Fruit fly (Drosophila melanogaster) whole organism, wandering third instar larva: Measurements from ENCODE around the gene GstO2.

Experiments used
- Abd-B ChIP-seq: fragments of >200 bp; optimal IDR thresholded peaks from 2 replicates; lab custom pipeline; 2017; ENCODE audit warnings: missing biosample characterization, missing genetic modification characterization
- CG32264 ChIP-seq: fragments of 200-800 bp; sonication (Bioruptor generic); optimal IDR thresholded peaks from 2 replicates; lab custom pipeline; 2016; ENCODE audit warnings: missing biosample characterization, missing genetic modification characterization
- CG9705 ChIP-seq: fragments of 200-800 bp; sonication (Bioruptor generic); optimal IDR thresholded peaks from 2 replicates; lab custom pipeline; 2018; ENCODE audit warnings: missing biosample characterization, mild to moderate bottlenecking, missing genetic modification characterization
- CrebA ChIP-seq: fragments of 200-800 bp; sonication (Bioruptor generic); optimal IDR thresholded peaks from 2 replicates; lab custom pipeline; 2016; ENCODE audit warnings: missing biosample characterization, mild to moderate bottlenecking, missing genetic modification characterization, borderline replicate concordance
- Dfd ChIP-seq: fragments of >200 bp; optimal IDR thresholded peaks from 2 replicates; lab custom pipeline; 2017; ENCODE audit warnings: missing biosample characterization, missing genetic modification characterization
- Dif ChIP-seq: fragments of 200-275, 200-300 bp; sonication (Bioruptor generic); optimal IDR thresholded peaks from 2 replicates; lab custom pipeline; 2018; ENCODE audit warnings: missing biosample characterization, missing genetic modification characterization; ENCODE audit not compliant: partially characterized antibody
- GATAd ChIP-seq: sonication (Bioruptor generic); optimal IDR thresholded peaks from 2 replicates; lab custom pipeline; 2016; ENCODE audit warnings: missing biosample characterization, missing genetic modification characterization
- HLH106 ChIP-seq: fragments of 200-800 bp; optimal IDR thresholded peaks from 3 replicates; lab custom pipeline; 2019; ENCODE audit warnings: missing biosample characterization, mild to moderate bottlenecking, missing genetic modification characterization, moderate library complexity
- Hnf4 ChIP-seq: fragments of 200-800 bp; sonication (Bioruptor generic); optimal IDR thresholded peaks from 2 replicates; lab custom pipeline; 2016; ENCODE audit warnings: missing biosample characterization, mild to moderate bottlenecking, missing genetic modification characterization
- Hr78 ChIP-seq: fragments of >200 bp; optimal IDR thresholded peaks from 2 replicates; lab custom pipeline; 2017; ENCODE audit warnings: missing biosample characterization, missing genetic modification characterization
- Hr83 ChIP-seq: fragments of 200-300 bp; sonication (Bioruptor generic); optimal IDR thresholded peaks from 2 replicates; lab custom pipeline; 2016; ENCODE audit warnings: missing biosample characterization, mild to moderate bottlenecking, missing genetic modification characterization, moderate library complexity; ENCODE audit not compliant: poor library complexity, severe bottlenecking
- Jra ChIP-seq: sonication (Bioruptor generic); optimal IDR thresholded peaks from 2 replicates; lab custom pipeline; 2016; ENCODE audit warnings: missing biosample characterization, missing genetic modification characterization
- Mio ChIP-seq: sonication (Bioruptor generic); optimal IDR thresholded peaks from 2 replicates; lab custom pipeline; 2016; ENCODE audit warnings: missing biosample characterization, missing genetic modification characterization
- Myc ChIP-seq: fragments of >200 bp; optimal IDR thresholded peaks from 2 replicates; lab custom pipeline; 2017
- N ChIP-seq: fragments of >200 bp; optimal IDR thresholded peaks from 2 replicates; lab custom pipeline; 2018; ENCODE audit warnings: missing biosample characterization, missing external identifiers, missing genetic modification characterization
- OdsH ChIP-seq: fragments of 200-800 bp; sonication (Bioruptor generic); optimal IDR thresholded peaks from 2 replicates; lab custom pipeline; 2016; ENCODE audit warnings: missing biosample characterization, mild to moderate bottlenecking, missing genetic modification characterization
- Rel ChIP-seq, 2 experiments: fragments of 200-800 bp; sonication (Bioruptor generic) in 1 of 2; optimal IDR thresholded peaks; 2 replicates in 1 of 2; 3 replicates in 1 of 2; lab custom pipeline; 2016 to 2019; ENCODE audit warnings: mild to moderate bottlenecking in 2 of 2, missing biosample characterization in 2 of 2, missing genetic modification characterization in 2 of 2, moderate library complexity in 1 of 2
- Sp1 ChIP-seq: fragments of 200-800 bp; sonication (Bioruptor generic); optimal IDR thresholded peaks from 3 replicates; lab custom pipeline; 2019; ENCODE audit warnings: missing biosample characterization, mild to moderate bottlenecking, missing genetic modification characterization, moderate library complexity
- Vsx2 ChIP-seq: fragments of 200-300, 225-300 bp; sonication (Bioruptor generic); optimal IDR thresholded peaks from 2 replicates; lab custom pipeline; 2018; ENCODE audit warnings: missing biosample characterization, missing genetic modification characterization; ENCODE audit not compliant: partially characterized antibody
- br ChIP-seq: fragments of 200-800 bp; sonication (Bioruptor generic); optimal IDR thresholded peaks from 2 replicates; lab custom pipeline; 2016; ENCODE audit warnings: missing biosample characterization, missing genetic modification characterization
- brk ChIP-seq: fragments of 200-800 bp; sonication (Bioruptor generic); optimal IDR thresholded peaks from 2 replicates; lab custom pipeline; 2016; ENCODE audit warnings: missing biosample characterization, mild to moderate bottlenecking, missing genetic modification characterization
- dl ChIP-seq, 2 experiments: fragments of 175-275, 200-275 bp in 1 of 2; fragments of 200-275 bp in 1 of 2; sonication (Bioruptor generic); optimal IDR thresholded peaks; lab custom pipeline; 2018; ENCODE audit warnings: mild to moderate bottlenecking in 2 of 2, missing biosample characterization in 2 of 2, missing genetic modification characterization in 2 of 2, moderate library complexity in 2 of 2; ENCODE audit not compliant: partially characterized antibody in 2 of 2, insufficient read depth in 1 of 2
- dmrt93B ChIP-seq: fragments of 200-800 bp; sonication (Bioruptor generic); optimal IDR thresholded peaks from 2 replicates; lab custom pipeline; 2018; ENCODE audit warnings: missing biosample characterization, mild to moderate bottlenecking, missing genetic modification characterization
- dsf ChIP-seq: sonication (Bioruptor generic); optimal IDR thresholded peaks from 2 replicates; lab custom pipeline; 2016; ENCODE audit warnings: missing biosample characterization, missing genetic modification characterization, borderline replicate concordance
- ey ChIP-seq: fragments of 200-800 bp; sonication (Bioruptor generic); optimal IDR thresholded peaks from 2 replicates; lab custom pipeline; 2016; ENCODE audit warnings: missing biosample characterization, missing genetic modification characterization
- foxo ChIP-seq, 2 experiments: fragments of 200-800 bp; sonication (Bioruptor generic); optimal IDR thresholded peaks; 2 replicates in 1 of 2; 3 replicates in 1 of 2; lab custom pipeline; 2016 to 2017; ENCODE audit warnings: missing biosample characterization in 2 of 2, missing genetic modification characterization in 2 of 2
- fru ChIP-seq: fragments of 200-800 bp; sonication (Bioruptor generic); optimal IDR thresholded peaks from 3 replicates; lab custom pipeline; 2016; ENCODE audit warnings: missing biosample characterization, mild to moderate bottlenecking, missing genetic modification characterization
- h ChIP-seq: fragments of 200-800 bp; sonication (Bioruptor generic); optimal IDR thresholded peaks from 3 replicates; lab custom pipeline; 2016; ENCODE audit warnings: missing biosample characterization, mild to moderate bottlenecking, missing genetic modification characterization
- jim ChIP-seq: fragments of 175-275, 200-325 bp; sonication (Bioruptor generic); optimal IDR thresholded peaks from 2 replicates; lab custom pipeline; 2016; ENCODE audit warnings: missing biosample characterization, mild to moderate bottlenecking, missing genetic modification characterization
- lola ChIP-seq: fragments of >200 bp; optimal IDR thresholded peaks from 2 replicates; lab custom pipeline; 2017; ENCODE audit warnings: missing biosample characterization, missing genetic modification characterization
- pan ChIP-seq: fragments of >200 bp; optimal IDR thresholded peaks from 2 replicates; lab custom pipeline; 2017
- psq ChIP-seq: fragments of 200-800 bp; sonication (Bioruptor generic); optimal IDR thresholded peaks from 3 replicates; lab custom pipeline; 2017; ENCODE audit warnings: missing biosample characterization, mild to moderate bottlenecking, missing genetic modification characterization, moderate library complexity
- rgr ChIP-seq: fragments of 200-800 bp; sonication (Bioruptor generic); optimal IDR thresholded peaks from 3 replicates; lab custom pipeline; 2016; ENCODE audit warnings: missing biosample characterization, mild to moderate bottlenecking, missing genetic modification characterization
- sage ChIP-seq: fragments of 200-800 bp; sonication (Bioruptor generic); optimal IDR thresholded peaks from 2 replicates; lab custom pipeline; 2016; ENCODE audit warnings: missing biosample characterization, mild to moderate bottlenecking, missing genetic modification characterization
- sv ChIP-seq: fragments of 200-800 bp; sonication (Bioruptor generic); optimal IDR thresholded peaks from 3 replicates; lab custom pipeline; 2016; ENCODE audit warnings: missing biosample characterization, missing genetic modification characterization
- tai ChIP-seq: sonication (Bioruptor generic); optimal IDR thresholded peaks from 2 replicates; lab custom pipeline; 2016; ENCODE audit warnings: missing biosample characterization, missing genetic modification characterization
- usp ChIP-seq: fragments of >200 bp; optimal IDR thresholded peaks from 2 replicates; lab custom pipeline; 2017; ENCODE audit warnings: missing biosample characterization, missing genetic modification characterization
- woc ChIP-seq: sonication (Bioruptor generic); optimal IDR thresholded peaks from 2 replicates; lab custom pipeline; 2016; ENCODE audit warnings: missing biosample characterization, mild to moderate bottlenecking, missing genetic modification characterization

Gene GstO2

dm6 chr3L:8553125-8553524 lies 29.8 kb upstream of the GstO2 start:
- TF ChIP-seq fru (GFP tag; lab: Kevin White, UChicago) (no peak), Mio (GFP tag; lab: Kevin White, UChicago) (no peak), Abd-B (GFP tag; lab: Kevin White, UChicago) (no peak), lola (GFP tag; lab: Kevin White, UChicago) (no peak), Hnf4 (no peak), brk (GFP tag; lab: Kevin White, UChicago) (no peak), Vsx2 (GFP tag; lab: Kevin White, UChicago) (no peak), Hr83 (GFP tag; lab: Kevin White, UChicago) (no peak), dl (GFP tag; optimal IDR thresholded peaks at IDR 0.05; lab: Kevin White, UChicago; ENCODE audit: insufficient read depth in 1 of 2, partially characterized antibody in 2 of 2) (no peak), usp (no peak), HLH106 (tag; lab: Kevin White, UChicago) (no peak)

- no peak for TF ChIP-seq fru (GFP tag; lab: Kevin White, UChicago)
- TF ChIP-seq Rel (GFP tag; optimal IDR thresholded peaks at IDR 0.05; lab: Kevin White, UChicago) = no peak
- TF ChIP-seq Rel (tag; optimal IDR thresholded peaks at IDR 0.05; lab: Kevin White, UChicago) = peak; percentile 32
- TF ChIP-seq CG9705 (GFP tag; lab: Kevin White, UChicago) = no peak
- no peak for TF ChIP-seq Hr83 (GFP tag; lab: Kevin White, UChicago)
- no peak for TF ChIP-seq br (GFP tag; lab: Kevin White, UChicago)
- no peak for TF ChIP-seq sv (GFP tag; lab: Kevin White, UChicago)
Measured at dm6 chr3L:8550836-8551235, 27.5 kb upstream of the GstO2 start.

dm6 chr3L:8549183-8549890 lies 26.0 kb upstream of the GstO2 start:
- TF ChIP-seq Dfd (no peak), Myc (lab: Kevin White, UChicago) (no peak), HLH106 (tag; lab: Kevin White, UChicago) (no peak), rgr (GFP tag; lab: Kevin White, UChicago) (no peak), GATAd (GFP tag; lab: Kevin White, UChicago) (no peak), Jra (GFP tag; lab: Kevin White, UChicago) (no peak), fru (GFP tag; lab: Kevin White, UChicago) (no peak), Hnf4 (no peak), sv (GFP tag; lab: Kevin White, UChicago) (no peak)

dm6 chr3L:8547104-8547523 lies 23.8 kb upstream of the GstO2 start:
- no peak for TF ChIP-seq N (GFP tag; lab: Kevin White, UChicago)
- no peak for TF ChIP-seq br (GFP tag; lab: Kevin White, UChicago)
- TF ChIP-seq GATAd (GFP tag; lab: Kevin White, UChicago) = no peak
- TF ChIP-seq dmrt93B (GFP tag; lab: Kevin White, UChicago) = peak; percentile 12
- TF ChIP-seq pan = no peak
- no peak for TF ChIP-seq dsf
- TF ChIP-seq sage = no peak
- no peak for TF ChIP-seq Jra (GFP tag; lab: Kevin White, UChicago)
- peak; percentile 5 for TF ChIP-seq fru (GFP tag; lab: Kevin White, UChicago)
- no peak for TF ChIP-seq dl (GFP tag; optimal IDR thresholded peaks at IDR 0.05; lab: Kevin White, UChicago; ENCODE audit: insufficient read depth in 1 of 2, partially characterized antibody in 2 of 2)
- no peak for TF ChIP-seq usp
- no peak for TF ChIP-seq Myc (lab: Kevin White, UChicago)
- TF ChIP-seq sv (GFP tag; lab: Kevin White, UChicago) = peak; percentile 83
- no peak for TF ChIP-seq Dfd
- TF ChIP-seq psq (GFP tag; lab: Kevin White, UChicago) = peak; percentile 2
- no peak for TF ChIP-seq jim (GFP tag; lab: Kevin White, UChicago)
- TF ChIP-seq Rel (GFP tag; optimal IDR thresholded peaks at IDR 0.05; lab: Kevin White, UChicago) = no peak
- no peak for TF ChIP-seq Rel (tag; optimal IDR thresholded peaks at IDR 0.05; lab: Kevin White, UChicago)
- TF ChIP-seq rgr (GFP tag; lab: Kevin White, UChicago) = peak; percentile 38
- peak; percentile 41 for TF ChIP-seq h (GFP tag; lab: Kevin White, UChicago)
- no peak for TF ChIP-seq lola (GFP tag; lab: Kevin White, UChicago)
- no peak for TF ChIP-seq Hr83 (GFP tag; lab: Kevin White, UChicago)
- no peak for TF ChIP-seq CG32264
- peak in 1 of 2 experiments; percentile 53 for TF ChIP-seq foxo (GFP tag; optimal IDR thresholded peaks at IDR 0.05; lab: Kevin White, UChicago)
- TF ChIP-seq Abd-B (GFP tag; lab: Kevin White, UChicago) = no peak
- TF ChIP-seq woc (GFP tag; lab: Kevin White, UChicago) = no peak
- no peak for TF ChIP-seq brk (GFP tag; lab: Kevin White, UChicago)
- TF ChIP-seq Dif (GFP tag; lab: Kevin White, UChicago) = no peak
- TF ChIP-seq Sp1 (GFP tag; lab: Kevin White, UChicago) = no peak
- TF ChIP-seq CrebA (GFP tag; lab: Kevin White, UChicago) = no peak
- no peak for TF ChIP-seq Vsx2 (GFP tag; lab: Kevin White, UChicago)
- no peak for TF ChIP-seq tai (GFP tag; lab: Kevin White, UChicago)
- TF ChIP-seq Hnf4 = no peak
- TF ChIP-seq Hr78 = no peak
- peak; percentile 39 for TF ChIP-seq HLH106 (tag; lab: Kevin White, UChicago)
- TF ChIP-seq OdsH (GFP tag; lab: Kevin White, UChicago) = peak; percentile 61
- no peak for TF ChIP-seq CG9705 (GFP tag; lab: Kevin White, UChicago)
- TF ChIP-seq ey (GFP tag; lab: Kevin White, UChicago) = peak; percentile 35
- TF ChIP-seq Mio (GFP tag; lab: Kevin White, UChicago) = no peak
